Worm (Caenorhabditis elegans): ENCODE measurements around the gene sap-140.

Gene sap-140

DNA sequence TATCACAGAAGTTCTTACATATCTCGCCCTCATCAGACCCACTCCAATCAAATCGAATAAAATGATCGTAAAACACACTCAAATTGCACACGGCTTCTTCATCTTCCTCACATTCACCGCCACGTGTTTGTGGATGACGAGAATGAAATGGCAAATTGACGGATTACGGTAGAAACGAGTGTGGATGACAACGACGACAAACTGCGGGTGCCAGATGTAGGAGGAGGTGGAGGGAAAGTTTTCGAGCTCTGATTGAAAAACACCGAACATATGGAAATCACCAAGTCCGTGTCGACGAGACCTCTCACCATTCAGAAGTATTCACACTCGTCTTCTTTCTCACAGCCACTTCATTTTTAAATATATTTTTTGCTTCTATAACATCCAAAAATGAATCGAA is 39.5 kb upstream of the sap-140 start, which contains the start of gene mls-1:
Gene mls-1, plus strand, starts transcription at position 324 of the 400 bp plus-strand sequence.
- TF ChIP-seq ama-1 (optimal IDR thresholded peaks at IDR 0.05) (no peak), zfp-3 (GFP tag; conservative IDR thresholded peaks at IDR 0.05) (no peak), tag-97 (GFP tag; IDR thresholded peaks at IDR 0.05) (no peak), unc-62 (GFP tag; optimal IDR thresholded peaks at IDR 0.05 in 1 of 2) (peak in 1 of 2 experiments; percentile 53), unc-62 (tag; optimal IDR thresholded peaks at IDR 0.05) (no peak)

DNA sequence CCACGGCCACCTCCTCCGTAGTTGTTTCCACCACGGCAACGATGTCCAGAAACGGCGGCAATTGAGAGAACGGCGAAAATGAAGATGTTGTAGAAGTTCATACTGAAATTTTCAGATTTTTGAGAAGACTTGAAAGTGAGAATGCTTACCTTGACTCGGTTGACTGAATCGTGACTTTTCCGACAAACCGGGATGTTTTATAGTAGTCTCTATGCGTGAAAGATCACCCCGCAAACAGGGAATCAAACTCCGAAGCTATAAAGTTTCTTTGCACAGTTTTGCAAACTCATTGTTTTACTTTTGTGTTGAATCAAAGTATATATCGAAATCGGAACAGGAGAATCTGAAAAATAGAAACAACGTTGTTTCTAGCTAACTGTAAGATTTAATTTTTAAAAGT is 37.2 kb upstream of the sap-140 start, which contains the start of gene fipr-20:
Gene fipr-20, minus strand, starts transcription at position 101 of the 400 bp plus-strand sequence.
- TF ChIP-seq lin-39 (tag; optimal IDR thresholded peaks at IDR 0.05) = no peak
- no peak for TF ChIP-seq zfp-3 (GFP tag; conservative IDR thresholded peaks at IDR 0.05)
- TF ChIP-seq set-16 (GFP tag; IDR thresholded peaks at IDR 0.05) = no peak
- no peak for TF ChIP-seq D1046.2 (GFP tag; IDR thresholded peaks at IDR 0.05)

DNA sequence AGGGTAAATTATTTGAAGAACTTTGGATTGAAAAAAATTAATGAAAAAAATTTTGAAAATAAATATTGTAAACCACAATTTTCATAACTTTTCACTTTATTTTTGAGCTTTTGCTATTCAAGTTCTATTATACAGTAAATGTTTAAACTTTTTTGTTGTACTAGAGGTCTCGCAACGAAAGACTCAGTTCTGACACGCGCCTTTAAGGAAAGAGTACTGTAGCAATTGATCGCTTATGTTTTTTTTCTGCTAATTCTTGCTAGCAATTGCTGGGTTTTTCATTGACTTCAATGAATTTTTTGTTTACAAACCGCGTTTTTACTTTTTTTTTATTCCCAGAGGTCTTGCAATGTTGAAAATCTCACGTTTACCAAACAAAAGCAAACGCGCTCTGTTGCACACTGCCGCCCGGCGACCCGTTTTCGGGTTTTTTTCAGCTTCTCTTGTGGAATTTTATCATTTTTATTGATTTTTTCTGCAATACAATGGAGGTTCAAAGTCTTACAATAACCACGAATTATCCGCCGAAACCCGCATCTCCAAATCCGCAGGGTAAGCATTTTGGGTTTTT is 36.0 kb upstream of the sap-140 start, which contains the start of gene H14A12.3:
Gene H14A12.3, plus strand, starts transcription at position 360 of the 571 bp plus-strand sequence.
- no peak for TF ChIP-seq rbr-2 (tag; optimal IDR thresholded peaks at IDR 0.05)
- TF ChIP-seq dpl-1 (GFP tag; optimal IDR thresholded peaks at IDR 0.05) = peak; percentile 38
- TF ChIP-seq lin-38 (GFP tag; IDR thresholded peaks at IDR 0.05) = peak; percentile 85
- no peak for TF ChIP-seq F26F4.8 (GFP tag; conservative IDR thresholded peaks at IDR 0.05)
- TF ChIP-seq F44E2.7 (GFP tag; IDR thresholded peaks at IDR 0.05) = no peak
- no peak for TF ChIP-seq dmd-8 (GFP tag; IDR thresholded peaks at IDR 0.05)
- TF ChIP-seq dve-1 (tag; optimal IDR thresholded peaks at IDR 0.05; ENCODE audit: insufficient read depth) = no peak
- TF ChIP-seq nhr-6 (tag; optimal IDR thresholded peaks at IDR 0.05) = no peak
- TF ChIP-seq aly-2 (tag; optimal IDR thresholded peaks at IDR 0.05) = no peak
- TF ChIP-seq nhr-42 (GFP tag; IDR thresholded peaks at IDR 0.05) = no peak
- no peak for TF ChIP-seq zfp-2 (tag; optimal IDR thresholded peaks at IDR 0.05)
- TF ChIP-seq egl-27 (tag; optimal IDR thresholded peaks at IDR 0.05) = no peak
- peak; percentile 1 to 97 for TF ChIP-seq hif-1 (tag; optimal IDR thresholded peaks at IDR 0.05)
- TF ChIP-seq hlh-11 (tag; optimal IDR thresholded peaks at IDR 0.05) = no peak
- TF ChIP-seq ceh-82 (tag; optimal IDR thresholded peaks at IDR 0.05) = no peak
- no peak for TF ChIP-seq lin-29 (GFP tag; IDR thresholded peaks at IDR 0.05)
- no peak for TF ChIP-seq lin-1 (GFP tag; IDR thresholded peaks at IDR 0.05)
- no peak for TF ChIP-seq ZK337.2 (GFP tag; IDR thresholded peaks at IDR 0.05)
- no peak for TF ChIP-seq zag-1 (tag; optimal IDR thresholded peaks at IDR 0.05)
- TF ChIP-seq lin-13 (GFP tag; optimal IDR thresholded peaks at IDR 0.05) = no peak
- TF ChIP-seq attf-4 (tag; optimal IDR thresholded peaks at IDR 0.05) = no peak
- TF ChIP-seq lsy-2 (tag; optimal IDR thresholded peaks at IDR 0.05) = peak in 1 of 2 experiments; percentile 39
- no peak for TF ChIP-seq snpc-4 (tag; optimal IDR thresholded peaks at IDR 0.05)
- TF ChIP-seq set-16 (GFP tag; IDR thresholded peaks at IDR 0.05) = no peak
- no peak for TF ChIP-seq nhr-77 (tag; optimal IDR thresholded peaks at IDR 0.05)
- peak; percentile 24 for TF ChIP-seq mep-1 (tag; optimal IDR thresholded peaks at IDR 0.05)
- no peak for TF ChIP-seq ces-1 (GFP tag; optimal IDR thresholded peaks at IDR 0.05)
- peak; percentile 21 for TF ChIP-seq mes-2 (tag; optimal IDR thresholded peaks at IDR 0.05; ENCODE audit: poor library complexity, severe bottlenecking)
- TF ChIP-seq unc-130 (GFP tag; optimal IDR thresholded peaks at IDR 0.05) = no peak
- no peak for TF ChIP-seq nhr-25 (tag; optimal IDR thresholded peaks at IDR 0.05; ENCODE audit: borderline replicate concordance, insufficient read depth)
- no peak for TF ChIP-seq pha-4 (GFP tag; IDR thresholded peaks at IDR 0.05)
- peak; percentile 52 for TF ChIP-seq pha-4 (tag; optimal IDR thresholded peaks at IDR 0.05)
- TF ChIP-seq nhr-111 (GFP tag; optimal IDR thresholded peaks at IDR 0.05) = no peak

All from whole organism, L4 larva.